Fruit fly (Drosophila melanogaster): ENCODE data around the gene CG32249.
A peak's percentile ranks its signal among the peaks of the same experiment; 100 is the strongest.

CG32249 gene

dm6 chr3L:4431111-4431730 lies 38.6 kb upstream of the CG32249 start (continued):
- TF ChIP-seq CTCF (GFP tag; optimal IDR thresholded peaks at IDR 0.05) (no peak), CG13894 (tag; optimal IDR thresholded peaks at IDR 0.05) (peak; percentile 83), fd64A (GFP tag; optimal IDR thresholded peaks at IDR 0.05) (no peak), ranshi (GFP tag; IDR thresholded peaks at IDR 0.05) (no peak), schlank (tag; optimal IDR thresholded peaks at IDR 0.05) (no peak), psq (GFP tag; optimal IDR thresholded peaks at IDR 0.05) (no peak), chinmo (GFP tag; IDR thresholded peaks at IDR 0.05; ENCODE audit: partially characterized antibody) (0 out of 4 replicates have a peak, but pooled peaks have one; percentile 12), CG7963 (GFP tag; IDR thresholded peaks at IDR 0.05; ENCODE audit: partially characterized antibody) (no peak), onecut (GFP tag; IDR thresholded peaks at IDR 0.05) (no peak), cas (GFP tag; IDR thresholded peaks at IDR 0.05) (0 out of 2 replicates have a peak, but pooled peaks have one; percentile 38), HLHmδ (GFP tag; optimal IDR thresholded peaks at IDR 0.05) (peak; percentile 28), kni (GFP tag; optimal IDR thresholded peaks at IDR 0.05) (peak; percentile 50), her (GFP tag; optimal IDR thresholded peaks at IDR 0.05) (no peak), CG10321 (GFP tag; IDR thresholded peaks at IDR 0.05) (peak; percentile 50; the same call in 1 of the 2 replicates), sug (tag; optimal IDR thresholded peaks at IDR 0.05) (no peak), slou (GFP tag; optimal IDR thresholded peaks at IDR 0.05) (no peak), Deaf1 (tag; optimal IDR thresholded peaks at IDR 0.05) (peak; percentile 55), bsh (GFP tag; optimal IDR thresholded peaks at IDR 0.05) (no peak), MBD-R2 (GFP tag; IDR thresholded peaks at IDR 0.05) (no peak), Antp (GFP tag; optimal IDR thresholded peaks at IDR 0.05) (no peak), Drgx (GFP tag; IDR thresholded peaks at IDR 0.05) (no peak)

- TF ChIP-seq CG14710 (tag; optimal IDR thresholded peaks at IDR 0.05) (no peak), CG14014 (GFP tag; IDR thresholded peaks at IDR 0.05) (no peak), Rfx (GFP tag; IDR thresholded peaks at IDR 0.05) (no peak), CG34224 (GFP tag; IDR thresholded peaks at IDR 0.05; ENCODE audit: partially characterized antibody) (0 out of 3 replicates have a peak, but pooled peaks have one; percentile 22), ftz-f1 (GFP tag; optimal IDR thresholded peaks at IDR 0.05) (no peak), HLH3B (GFP tag; IDR thresholded peaks at IDR 0.05) (no peak), ara (GFP tag; IDR thresholded peaks at IDR 0.05) (no peak), Deaf1 (tag; optimal IDR thresholded peaks at IDR 0.05) (peak; percentile 57), CG11695 (GFP tag; IDR thresholded peaks at IDR 0.05) (no peak), NfI (GFP tag; optimal IDR thresholded peaks at IDR 0.05) (no peak), sd (tag; optimal IDR thresholded peaks at IDR 0.05) (peak; percentile 12), CG8765 (GFP tag; IDR thresholded peaks at IDR 0.05) (no peak)
Measured at dm6 chr3L:4436421-4436820, 33.4 kb upstream of the CG32249 start, which contains the start of gene CG15021. Gene CG15021 (plus strand): TSS chr3L:4436721.

- TF ChIP-seq Rfx (GFP tag; IDR thresholded peaks at IDR 0.05) (peak; percentile 36; the same call in 1 of the 2 replicates), CG7372 (GFP tag; IDR thresholded peaks at IDR 0.05) (0 out of 2 replicates have a peak, but pooled peaks have one; percentile 5), CG9437 (GFP tag; optimal IDR thresholded peaks at IDR 0.05) (peak; percentile 88), CG13894 (tag; optimal IDR thresholded peaks at IDR 0.05) (peak; percentile 37), BEAF-32 (GFP tag; optimal IDR thresholded peaks at IDR 0.05) (peak; percentile 13), CG13287 (GFP tag; IDR thresholded peaks at IDR 0.05; ENCODE audit: partially characterized antibody) (peak; percentile 50), CG15514 (GFP tag; optimal IDR thresholded peaks at IDR 0.05) (peak; percentile 97), Ptx1 (GFP tag; IDR thresholded peaks at IDR 0.05) (no peak), nau (GFP tag; optimal IDR thresholded peaks at IDR 0.05) (no peak), unc-4 (GFP tag; IDR thresholded peaks at IDR 0.05; ENCODE audit: partially characterized antibody) (0 out of 2 replicates have a peak, but pooled peaks have one; percentile 16), Sry-β (GFP tag; optimal IDR thresholded peaks at IDR 0.05) (peak; percentile 64), Bteb2 (GFP tag; optimal IDR thresholded peaks at IDR 0.05) (no peak), Max (GFP tag; optimal IDR thresholded peaks at IDR 0.05) (no peak), pros (GFP tag; optimal IDR thresholded peaks at IDR 0.05) (peak; percentile 19), HLH54F (GFP tag; optimal IDR thresholded peaks at IDR 0.05) (no peak), CG7745 (tag; optimal IDR thresholded peaks at IDR 0.05) (peak; percentile 69), Dll (GFP tag; IDR thresholded peaks at IDR 0.05; ENCODE audit: partially characterized antibody) (0 out of 4 replicates have a peak, but pooled peaks have one; percentile 17), oc (tag; optimal IDR thresholded peaks at IDR 0.05) (peak; percentile 3)
Measured at dm6 chr3L:4440153-4440552, 29.6 kb upstream of the CG32249 start.
